Worm (Caenorhabditis elegans): ENCODE results near the gene R09F10.8.

The R09F10.8 gene

ce11 chrX:8346248-8346647, 20.0 kb upstream of the R09F10.8 start, which contains the start of gene drd-5:
Gene drd-5 (minus strand): TSS chrX:8346348.
- TF ChIP-seq zfh-2 (GFP tag; conservative IDR thresholded peaks at IDR 0.05) (no peak), Y67H2A.10 (GFP tag; conservative IDR thresholded peaks at IDR 0.05) (no peak), ztf-3 (GFP tag; optimal IDR thresholded peaks at IDR 0.05) (no peak), somi-1 (GFP tag; optimal IDR thresholded peaks at IDR 0.05) (no peak), egl-18 (GFP tag; IDR thresholded peaks at IDR 0.05) (no peak), bed-2 (GFP tag; IDR thresholded peaks at IDR 0.05) (no peak), attf-3 (GFP tag; conservative IDR thresholded peaks at IDR 0.05) (no peak), dox-1 (GFP tag; IDR thresholded peaks at IDR 0.05) (no peak), madf-10 (tag; optimal IDR thresholded peaks at IDR 0.05) (no peak), tlf-1 (GFP tag; optimal IDR thresholded peaks at IDR 0.05) (no peak), ekl-4 (GFP tag; IDR thresholded peaks at IDR 0.05) (no peak), nhr-179 (tag; optimal IDR thresholded peaks at IDR 0.05) (no peak), F52B5.7 (tag; optimal IDR thresholded peaks at IDR 0.05) (no peak), lag-1 (GFP tag; IDR thresholded peaks at IDR 0.05) (no peak), egrh-3 (GFP tag; IDR thresholded peaks at IDR 0.05) (no peak), Y95B8A.8 (GFP tag; IDR thresholded peaks at IDR 0.05) (no peak), Y53F4B.3 (GFP tag; IDR thresholded peaks at IDR 0.05) (no peak), unc-130 (GFP tag; optimal IDR thresholded peaks at IDR 0.05) (no peak), lin-26 (GFP tag; IDR thresholded peaks at IDR 0.05) (no peak)

- no peak for TF ChIP-seq unc-130 (GFP tag; optimal IDR thresholded peaks at IDR 0.05)
- TF ChIP-seq ceh-27 (GFP tag; optimal IDR thresholded peaks at IDR 0.05) = no peak
- no peak for TF ChIP-seq B0035.1 (tag; optimal IDR thresholded peaks at IDR 0.05)
- TF ChIP-seq die-1 (tag; optimal IDR thresholded peaks at IDR 0.05) = no peak
- TF ChIP-seq attf-6 (GFP tag; IDR thresholded peaks at IDR 0.05) = no peak
- TF ChIP-seq mel-28 (tag; optimal IDR thresholded peaks at IDR 0.05; ENCODE audit: borderline replicate concordance) = no peak
- no peak for TF ChIP-seq snpc-1.1 (tag; optimal IDR thresholded peaks at IDR 0.05; ENCODE audit: insufficient read depth)
- no peak for TF ChIP-seq ccch-3 (GFP tag; optimal IDR thresholded peaks at IDR 0.05)
- no peak for TF ChIP-seq ztf-18 (tag; optimal IDR thresholded peaks at IDR 0.05)
- TF ChIP-seq ztf-25 (GFP tag; IDR thresholded peaks at IDR 0.05) = no peak
Observed at ce11 chrX:8341675-8342074, 15.4 kb upstream of the R09F10.8 start, which contains the start of gene F55E10.1. Gene F55E10.1 (plus strand): TSS chrX:8341975.

- TF ChIP-seq attf-3 (GFP tag; conservative IDR thresholded peaks at IDR 0.05) (no peak), bed-2 (GFP tag; IDR thresholded peaks at IDR 0.05) (no peak), him-1 (tag; optimal IDR thresholded peaks at IDR 0.05) (no peak), ztf-22 (GFP tag; optimal IDR thresholded peaks at IDR 0.05) (no peak), Y95B8A.8 (GFP tag; IDR thresholded peaks at IDR 0.05) (no peak), mxl-1 (tag; optimal IDR thresholded peaks at IDR 0.05) (no peak), dpl-1 (GFP tag; optimal IDR thresholded peaks at IDR 0.05) (no peak)
Observed at ce11 chrX:8340393-8340792, 14.1 kb upstream of the R09F10.8 start, which contains the start of gene F55E10.2. Gene F55E10.2 (plus strand): TSS chrX:8340693.

- no peak for TF ChIP-seq lin-54 (GFP tag; optimal IDR thresholded peaks at IDR 0.05)
- TF ChIP-seq madf-6 (GFP tag; IDR thresholded peaks at IDR 0.05) = no peak
- TF ChIP-seq let-607 (tag; optimal IDR thresholded peaks at IDR 0.05) = no peak
- TF ChIP-seq madf-3 (GFP tag; IDR thresholded peaks at IDR 0.05) = no peak
- TF ChIP-seq dpff-1 (tag; optimal IDR thresholded peaks at IDR 0.05) = no peak
- TF ChIP-seq madf-8 (GFP tag; conservative IDR thresholded peaks at IDR 0.05) = no peak
- TF ChIP-seq nhr-80 (tag; optimal IDR thresholded peaks at IDR 0.05) = no peak
- TF ChIP-seq lsy-27 (tag; optimal IDR thresholded peaks at IDR 0.05; ENCODE audit: borderline replicate concordance, insufficient read depth) = no peak
- TF ChIP-seq efl-1 (GFP tag; optimal IDR thresholded peaks at IDR 0.05) = no peak
- no peak for TF ChIP-seq ceh-100 (GFP tag; IDR thresholded peaks at IDR 0.05)
- TF ChIP-seq mes-4 (tag; optimal IDR thresholded peaks at IDR 0.05) = no peak
- no peak for TF ChIP-seq hmg-20 (GFP tag; IDR thresholded peaks at IDR 0.05)
- TF ChIP-seq Y53G8AR.9 (GFP tag; conservative IDR thresholded peaks at IDR 0.05) = no peak
- no peak for TF ChIP-seq ekl-4 (GFP tag; IDR thresholded peaks at IDR 0.05)
- TF ChIP-seq mel-28 (tag; optimal IDR thresholded peaks at IDR 0.05; ENCODE audit: borderline replicate concordance) = no peak
- TF ChIP-seq cebp-2 (GFP tag; IDR thresholded peaks at IDR 0.05) = no peak
Observed at ce11 chrX:8327800-8328199, 1.5 kb upstream of the R09F10.8 start, which contains the start of gene F55E10.4. Gene F55E10.4 (minus strand): TSS chrX:8327900.
